Worm (Caenorhabditis elegans): ENCODE results near the gene tbh-1.
A peak's percentile ranks its signal among the peaks of the same experiment; 100 is the strongest.

ce11 chrX:15535190-15535636 lies 30.5 kb upstream of the tbh-1 start:
- TF ChIP-seq T20F7.1 (GFP tag; optimal IDR thresholded peaks at IDR 0.05) (no peak), fkh-10 (GFP tag; optimal IDR thresholded peaks at IDR 0.05) (peak; percentile 75), lin-39 (tag; optimal IDR thresholded peaks at IDR 0.05) (no peak), dpl-1 (GFP tag; optimal IDR thresholded peaks at IDR 0.05) (no peak), pha-4 (GFP tag; IDR thresholded peaks at IDR 0.05) (peak; percentile 61; the same call in 1 of the 2 replicates), pha-4 (tag; optimal IDR thresholded peaks at IDR 0.05) (no peak), nhr-77 (tag; optimal IDR thresholded peaks at IDR 0.05) (no peak)

Data from whole organism, L4 larva.